Fruit fly (Drosophila melanogaster): Measurements from ENCODE around the gene Ada.

Gene Ada

DNA sequence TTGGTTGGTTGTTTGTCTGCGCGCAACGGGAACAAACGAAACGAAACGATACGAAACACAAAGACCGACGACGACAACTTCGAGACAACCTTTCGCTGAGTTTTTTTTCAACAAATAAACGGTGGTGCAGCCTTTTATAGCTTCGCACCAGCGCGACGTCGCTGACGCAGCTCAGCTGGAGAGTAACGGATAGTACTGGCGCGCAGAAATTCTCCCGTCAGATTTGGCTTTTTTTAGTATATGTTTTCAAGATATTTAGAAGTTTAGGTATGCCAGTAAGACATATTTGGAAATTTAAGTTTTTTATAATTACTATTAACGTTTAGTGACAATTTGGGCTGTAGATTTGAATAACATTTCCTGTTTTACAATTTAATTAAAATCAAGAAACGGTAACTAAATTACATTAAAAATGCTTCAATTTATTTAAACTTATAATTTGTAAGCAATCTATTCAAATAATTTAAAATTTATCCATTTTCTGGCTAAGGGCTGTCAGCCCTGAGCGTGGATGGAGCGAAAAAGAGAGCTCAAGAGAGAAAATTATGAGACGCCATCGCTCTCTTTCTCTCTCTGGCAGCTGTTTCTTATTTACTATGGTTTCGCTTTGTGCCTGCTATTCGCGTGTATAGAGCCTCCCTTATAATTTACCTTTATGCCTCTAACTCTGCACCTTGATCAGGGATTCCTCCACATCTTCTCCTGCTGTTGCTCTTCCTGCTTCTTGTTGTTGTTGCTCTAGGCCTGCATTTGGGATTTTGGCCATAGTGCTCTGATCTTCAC, 31.2 kb upstream of the Ada start (continued):
- TF ChIP-seq CG34376 (GFP tag; optimal IDR thresholded peaks at IDR 0.05) (peak; percentile 84), aop (GFP tag; IDR thresholded peaks at IDR 0.05) (no peak), Chrac-16 (GFP tag; optimal IDR thresholded peaks at IDR 0.05) (peak; percentile 67), her (GFP tag; optimal IDR thresholded peaks at IDR 0.05) (peak; percentile 41), Poxn (GFP tag; IDR thresholded peaks at IDR 0.05) (no peak), ci (GFP tag; IDR thresholded peaks at IDR 0.05) (peak; percentile 54; the same call in 1 of the 3 replicates), az2 (GFP tag; optimal IDR thresholded peaks at IDR 0.05) (peak; percentile 75), CG2875 (GFP tag; optimal IDR thresholded peaks at IDR 0.05) (peak; percentile 69), crc (GFP tag; optimal IDR thresholded peaks at IDR 0.05) (no peak), crp (GFP tag; optimal IDR thresholded peaks at IDR 0.05) (peak; percentile 47 to 78), Gug (GFP tag; IDR thresholded peaks at IDR 0.05) (no peak), CG12942 (GFP tag; optimal IDR thresholded peaks at IDR 0.05) (peak; percentile 55), CG3838 (GFP tag; optimal IDR thresholded peaks at IDR 0.05) (peak; percentile 39), Drgx (GFP tag; IDR thresholded peaks at IDR 0.05) (peak; percentile 76), CG11723 (GFP tag; optimal IDR thresholded peaks at IDR 0.05) (peak; percentile 81), CG10321 (GFP tag; IDR thresholded peaks at IDR 0.05) (no peak), shn (GFP tag; optimal IDR thresholded peaks at IDR 0.05) (no peak), nerfin-1 (tag; optimal IDR thresholded peaks at IDR 0.05) (peak; percentile 93), ems (GFP tag; optimal IDR thresholded peaks at IDR 0.05) (peak; percentile 29), CG15696 (tag; optimal IDR thresholded peaks at IDR 0.05) (peak; percentile 80), CG10147 (GFP tag; optimal IDR thresholded peaks at IDR 0.05) (peak; percentile 92), bab2 (GFP tag; optimal IDR thresholded peaks at IDR 0.05) (no peak), Dek (tag; optimal IDR thresholded peaks at IDR 0.05) (peak; percentile 87), CG17829 (tag; optimal IDR thresholded peaks at IDR 0.05) (peak; percentile 92), dpn (GFP tag; optimal IDR thresholded peaks at IDR 0.05) (peak; percentile 42 to 73), croc (GFP tag; conservative IDR thresholded peaks at IDR 0.05) (peak; percentile 48; the same call in 2 of the 3 replicates), repo (GFP tag; optimal IDR thresholded peaks at IDR 0.05) (no peak), CG6689 (GFP tag; IDR thresholded peaks at IDR 0.05) (peak; percentile 72), ftz-f1 (GFP tag; optimal IDR thresholded peaks at IDR 0.05) (peak; percentile 16), CG17385 (GFP tag; optimal IDR thresholded peaks at IDR 0.05) (peak; percentile 83), CG4424 (GFP tag; optimal IDR thresholded peaks at IDR 0.05) (peak; percentile 77), CG12219 (GFP tag; optimal IDR thresholded peaks at IDR 0.05) (peak; percentile 65), CG3407 (GFP tag; optimal IDR thresholded peaks at IDR 0.05) (peak; percentile 67), CG16815 (GFP tag; optimal IDR thresholded peaks at IDR 0.05) (peak; percentile 41), Spps (tag; optimal IDR thresholded peaks at IDR 0.05) (peak; percentile 48), CG1647 (GFP tag; optimal IDR thresholded peaks at IDR 0.05) (no peak), ac (GFP tag; optimal IDR thresholded peaks at IDR 0.05) (no peak), H2.0 (GFP tag; IDR thresholded peaks at IDR 0.05) (no peak; the same call in 1 of the 2 replicates), CG12744 (GFP tag; optimal IDR thresholded peaks at IDR 0.05) (peak; percentile 7), CG2129 (GFP tag; IDR thresholded peaks at IDR 0.05; ENCODE audit: partially characterized antibody) (no peak), zen (tag; optimal IDR thresholded peaks at IDR 0.05) (peak; percentile 72), cas (GFP tag; IDR thresholded peaks at IDR 0.05) (0 out of 2 replicates have a peak, but pooled peaks have one; percentile 21), otp (GFP tag; IDR thresholded peaks at IDR 0.05) (peak; percentile 63; the same call in 1 of the 3 replicates), CG34224 (GFP tag; IDR thresholded peaks at IDR 0.05; ENCODE audit: partially characterized antibody) (0 out of 3 replicates have a peak, but pooled peaks have one; percentile 15), CG15514 (GFP tag; optimal IDR thresholded peaks at IDR 0.05) (peak; percentile 67), CG12071 (GFP tag; optimal IDR thresholded peaks at IDR 0.05) (no peak), Mes4 (GFP tag; optimal IDR thresholded peaks at IDR 0.05) (peak; percentile 50), odd (GFP tag; optimal IDR thresholded peaks at IDR 0.05) (peak; percentile 89), CG12236 (GFP tag; optimal IDR thresholded peaks at IDR 0.05) (no peak)
